Worm (Caenorhabditis elegans): ENCODE data around the gene ufm-1.

The ufm-1 gene

ce11 chrIII:7858407-7859029, at the start of gene ufm-1, which contains the start of gene coq-5:
TSS of gene ufm-1 (plus strand) at chrIII:7858979.
TSS of gene coq-5 (minus strand) at chrIII:7858457.
- TF ChIP-seq C17E4.6 (GFP tag; IDR thresholded peaks at IDR 0.05), result no peak
- TF ChIP-seq let-526 (GFP tag; IDR thresholded peaks at IDR 0.05), result no peak
- peak; percentile 5 for TF ChIP-seq nhr-80 (tag; optimal IDR thresholded peaks at IDR 0.05)
- peak in 1 of 2 experiments; percentile 43 for TF ChIP-seq let-607 (tag; optimal IDR thresholded peaks at IDR 0.05)
- no peak for TF ChIP-seq lsl-1 (GFP tag; optimal IDR thresholded peaks at IDR 0.05)
- TF ChIP-seq K12H6.12 (tag; optimal IDR thresholded peaks at IDR 0.05), result no peak
- TF ChIP-seq ceh-27 (GFP tag; optimal IDR thresholded peaks at IDR 0.05), result peak; percentile 31
- TF ChIP-seq unc-130 (GFP tag; optimal IDR thresholded peaks at IDR 0.05), result peak; percentile 16
- no peak for TF ChIP-seq hlh-26 (GFP tag; conservative IDR thresholded peaks at IDR 0.05)
- peak; percentile 9; the same call in 1 of the 2 replicates for TF ChIP-seq hmg-1.2 (GFP tag; IDR thresholded peaks at IDR 0.05)
- TF ChIP-seq sea-2 (GFP tag; IDR thresholded peaks at IDR 0.05), result no peak
- TF ChIP-seq ZK185.1 (tag; optimal IDR thresholded peaks at IDR 0.05; ENCODE audit: poor library complexity, severe bottlenecking), result peak; percentile 69
- no peak for TF ChIP-seq somi-1 (GFP tag; optimal IDR thresholded peaks at IDR 0.05)
- no peak for TF ChIP-seq F22D6.2 (tag; optimal IDR thresholded peaks at IDR 0.05)
- no peak for TF ChIP-seq madf-8 (GFP tag; conservative IDR thresholded peaks at IDR 0.05)

- TF ChIP-seq let-607 (tag; optimal IDR thresholded peaks at IDR 0.05) (no peak), C17E4.6 (GFP tag; IDR thresholded peaks at IDR 0.05) (no peak), rpc-1 (optimal IDR thresholded peaks at IDR 0.05) (no peak), rpc-1 (tag; optimal IDR thresholded peaks at IDR 0.05) (no peak)
Observed at ce11 chrIII:7809033-7809432, 49.7 kb upstream of the ufm-1 start.

- TF ChIP-seq T26A5.8 (tag; optimal IDR thresholded peaks at IDR 0.05), result no peak
- peak; percentile 71; the same call in 1 of the 2 replicates for TF ChIP-seq egrh-3 (GFP tag; IDR thresholded peaks at IDR 0.05)
- TF ChIP-seq nfyb-1 (GFP tag; IDR thresholded peaks at IDR 0.05), result peak; percentile 80
Observed at ce11 chrIII:7812208-7812880, 46.4 kb upstream of the ufm-1 start.

ce11 chrIII:7814159-7815055, 44.4 kb upstream of the ufm-1 start, which contains the start of gene egl-5:
TSS of gene egl-5 (plus strand) at chrIII:7814374.
- TF ChIP-seq mes-4 (tag; optimal IDR thresholded peaks at IDR 0.05) (no peak), nhr-90 (tag; optimal IDR thresholded peaks at IDR 0.05) (no peak), F55B11.4 (tag; optimal IDR thresholded peaks at IDR 0.05; ENCODE audit: borderline replicate concordance, insufficient read depth) (no peak)

ce11 chrIII:7815056-7815366, 43.8 kb upstream of the ufm-1 start:
- no peak for TF ChIP-seq Y67H2A.10 (GFP tag; conservative IDR thresholded peaks at IDR 0.05)
- TF ChIP-seq ceh-40 (GFP tag; IDR thresholded peaks at IDR 0.05), result no peak
- no peak for TF ChIP-seq nfyb-1 (GFP tag; IDR thresholded peaks at IDR 0.05)
- TF ChIP-seq F49E8.2 (tag; optimal IDR thresholded peaks at IDR 0.05; ENCODE audit: insufficient read depth), result no peak
- TF ChIP-seq lin-35 (GFP tag; optimal IDR thresholded peaks at IDR 0.05), result no peak
- no peak for TF ChIP-seq F57C9.4 (tag; optimal IDR thresholded peaks at IDR 0.05)
- TF ChIP-seq F22D6.2 (tag; optimal IDR thresholded peaks at IDR 0.05), result no peak
- TF ChIP-seq ekl-4 (GFP tag; IDR thresholded peaks at IDR 0.05), result no peak
- no peak for TF ChIP-seq snpc-1.1 (tag; optimal IDR thresholded peaks at IDR 0.05; ENCODE audit: insufficient read depth)
- TF ChIP-seq ceh-100 (GFP tag; IDR thresholded peaks at IDR 0.05), result no peak
- TF ChIP-seq him-1 (tag; optimal IDR thresholded peaks at IDR 0.05), result no peak
- TF ChIP-seq mxl-1 (tag; optimal IDR thresholded peaks at IDR 0.05), result no peak
- TF ChIP-seq ztf-3 (GFP tag; optimal IDR thresholded peaks at IDR 0.05), result no peak
- TF ChIP-seq ZK185.1 (tag; optimal IDR thresholded peaks at IDR 0.05; ENCODE audit: poor library complexity, severe bottlenecking), result no peak
- no peak for TF ChIP-seq chd-7 (tag; optimal IDR thresholded peaks at IDR 0.05)
